Worm (Caenorhabditis elegans) whole organism, late embryonic: ENCODE results near the gene C07A12.7.

ENCODE experiments used
- C08G9.2 ChIP-seq: sonication (generic microtip); optimal IDR thresholded peaks from 2 replicates; lab custom pipeline; 2016; ENCODE audit warnings: mild to moderate bottlenecking, missing genetic modification characterization, moderate library complexity, missing compliant biosample characterization
- C38D4.7 ChIP-seq: fragments of 200-800 bp; sonication (Bioruptor generic); optimal IDR thresholded peaks from 2 replicates; lab custom pipeline; 2018; ENCODE audit warnings: mild to moderate bottlenecking, missing genetic modification characterization, moderate library complexity, missing compliant biosample characterization
- K02D7.2 ChIP-seq: sonication (generic microtip); optimal IDR thresholded peaks from 2 replicates; lab custom pipeline; 2017; ENCODE audit warnings: mild to moderate bottlenecking, missing genetic modification characterization, missing compliant biosample characterization
- T23F11.4 ChIP-seq: fragments of 200-800 bp; sonication (Bioruptor generic); optimal IDR thresholded peaks from 2 replicates; lab custom pipeline; 2018; ENCODE audit warnings: mild to moderate bottlenecking, missing genetic modification characterization, missing compliant biosample characterization
- ahr-1 ChIP-seq: sonication (generic microtip); optimal IDR thresholded peaks from 2 replicates; lab custom pipeline; 2016; ENCODE audit warnings: missing genetic modification characterization, missing compliant biosample characterization
- ceh-18 ChIP-seq: sonication (generic microtip); optimal IDR thresholded peaks from 2 replicates; lab custom pipeline; 2016; ENCODE audit warnings: missing genetic modification characterization, missing compliant biosample characterization
- ceh-22 ChIP-seq: sonication (generic microtip); optimal IDR thresholded peaks from 2 replicates; lab custom pipeline; 2017; ENCODE audit warnings: missing biosample characterization, missing genetic modification characterization
- ceh-31 ChIP-seq: sonication (generic microtip); optimal IDR thresholded peaks from 2 replicates; lab custom pipeline; 2016; ENCODE audit warnings: missing genetic modification characterization, missing compliant biosample characterization
- ceh-45 ChIP-seq: fragments of 200-800 bp; sonication (Bioruptor generic); IDR thresholded peaks from 2 replicates; pipeline ENCODE4 v1.3.6; 2022; ENCODE audit warnings: missing genetic modification reagents, missing genetic modification characterization, missing compliant biosample characterization
- ceh-48 ChIP-seq: sonication (generic microtip); optimal IDR thresholded peaks from 2 replicates; lab custom pipeline; 2016; ENCODE audit warnings: missing genetic modification characterization, inconsistent platforms, missing compliant biosample characterization
- ceh-9 ChIP-seq: sonication (generic microtip); optimal IDR thresholded peaks from 2 replicates; lab custom pipeline; 2016; ENCODE audit warnings: mild to moderate bottlenecking, missing genetic modification characterization, inconsistent platforms, missing compliant biosample characterization
- dmd-4 ChIP-seq: sonication (generic microtip); optimal IDR thresholded peaks from 2 replicates; lab custom pipeline; 2016; ENCODE audit warnings: borderline replicate concordance, missing genetic modification characterization, missing compliant biosample characterization
- dve-1 ChIP-seq: sonication (generic microtip); optimal IDR thresholded peaks from 2 replicates; lab custom pipeline; 2017; ENCODE audit warnings: antibody characterized with exemption, mild to moderate bottlenecking, missing genetic modification characterization, missing compliant biosample characterization
- elt-2 ChIP-seq: sonication (generic microtip); optimal IDR thresholded peaks from 2 replicates; lab custom pipeline; 2016; ENCODE audit warnings: missing genetic modification reagents, missing genetic modification characterization, missing compliant biosample characterization
- elt-4 ChIP-seq: sonication (generic microtip); optimal IDR thresholded peaks from 2 replicates; lab custom pipeline; 2016; ENCODE audit warnings: missing genetic modification characterization, missing compliant biosample characterization
- ets-4 ChIP-seq: sonication (generic microtip); optimal IDR thresholded peaks from 2 replicates; lab custom pipeline; 2016; ENCODE audit warnings: missing genetic modification characterization, missing compliant biosample characterization
- eyg-1 ChIP-seq: sonication (generic microtip); optimal IDR thresholded peaks from 2 replicates; lab custom pipeline; 2016; ENCODE audit warnings: missing genotype, missing genetic modification characterization, missing compliant biosample characterization
- fkh-6 ChIP-seq: sonication (generic microtip); optimal IDR thresholded peaks from 2 replicates; lab custom pipeline; 2016; ENCODE audit warnings: missing genetic modification characterization, missing compliant biosample characterization
- gmeb-2 ChIP-seq: sonication (generic microtip); optimal IDR thresholded peaks from 2 replicates; lab custom pipeline; 2016; ENCODE audit warnings: missing genetic modification characterization, inconsistent platforms, missing compliant biosample characterization
- hlh-30 ChIP-seq: sonication (generic microtip); optimal IDR thresholded peaks from 2 replicates; lab custom pipeline; 2017; ENCODE audit warnings: antibody characterized with exemption, missing genetic modification characterization, missing compliant biosample characterization; ENCODE audit not compliant: insufficient read depth
- hlh-6 ChIP-seq: sonication (generic microtip); optimal IDR thresholded peaks from 2 replicates; lab custom pipeline; 2016; ENCODE audit warnings: missing genotype, missing genetic modification characterization, missing compliant biosample characterization
- hlh-8 ChIP-seq: sonication (generic microtip); optimal IDR thresholded peaks from 2 replicates; lab custom pipeline; 2016; ENCODE audit warnings: missing genotype, missing genetic modification characterization, missing compliant biosample characterization
- lim-6 ChIP-seq: sonication (generic microtip); optimal IDR thresholded peaks from 2 replicates; lab custom pipeline; 2016; ENCODE audit warnings: missing genetic modification characterization, missing compliant biosample characterization
- madf-2 ChIP-seq: sonication (generic microtip); optimal IDR thresholded peaks from 2 replicates; lab custom pipeline; 2017; ENCODE audit warnings: missing genetic modification characterization, missing compliant biosample characterization
- mec-3 ChIP-seq: sonication (generic microtip); optimal IDR thresholded peaks from 2 replicates; lab custom pipeline; 2016; ENCODE audit warnings: borderline replicate concordance, missing genetic modification characterization, missing compliant biosample characterization
- nfya-1 ChIP-seq: sonication (generic microtip); optimal IDR thresholded peaks from 2 replicates; lab custom pipeline; 2017; ENCODE audit warnings: missing genetic modification characterization, mild to moderate bottlenecking, missing compliant biosample characterization, antibody characterized with exemption, moderate library complexity
- nhr-232 ChIP-seq: sonication (generic microtip); optimal IDR thresholded peaks from 2 replicates; lab custom pipeline; 2016; ENCODE audit warnings: missing genetic modification characterization, missing compliant biosample characterization
- npax-4 ChIP-seq: sonication (generic microtip); optimal IDR thresholded peaks from 2 replicates; lab custom pipeline; 2016; ENCODE audit warnings: missing genetic modification characterization, missing compliant biosample characterization
- odd-2 ChIP-seq: sonication (generic microtip); optimal IDR thresholded peaks from 2 replicates; lab custom pipeline; 2017; ENCODE audit warnings: antibody characterized with exemption, mild to moderate bottlenecking, missing genetic modification characterization, missing compliant biosample characterization
- pat-9 ChIP-seq: fragments of 200-800 bp; sonication (Bioruptor generic); optimal IDR thresholded peaks from 2 replicates; lab custom pipeline; 2018; ENCODE audit warnings: mild to moderate bottlenecking, missing genetic modification characterization, moderate library complexity, missing compliant biosample characterization
- pax-1 ChIP-seq: fragments of 150-350 bp; optimal IDR thresholded peaks from 2 replicates; lab custom pipeline; 2014; ENCODE audit warnings: missing biosample characterization, missing genetic modification characterization
- pha-2 ChIP-seq: sonication (generic microtip); optimal IDR thresholded peaks from 2 replicates; lab custom pipeline; 2017; ENCODE audit warnings: mild to moderate bottlenecking, missing genetic modification characterization, missing compliant biosample characterization
- pha-4 ChIP-seq: fragments of 150-350 bp; optimal IDR thresholded peaks from 2 replicates; lab custom pipeline; 2018; ENCODE audit warnings: missing biosample characterization, missing genetic modification reagents, missing genetic modification characterization
- pqm-1 ChIP-seq: sonication (generic microtip); optimal IDR thresholded peaks from 2 replicates; lab custom pipeline; 2016; ENCODE audit warnings: missing genetic modification characterization, missing compliant biosample characterization
- pros-1 ChIP-seq: fragments of 150-350 bp; optimal IDR thresholded peaks from 2 replicates; lab custom pipeline; 2014; ENCODE audit warnings: missing biosample characterization, missing genetic modification reagents, missing genetic modification characterization
- sdc-2 ChIP-seq: sonication (generic microtip); optimal IDR thresholded peaks from 2 replicates; lab custom pipeline; 2016; ENCODE audit warnings: missing genotype, missing genetic modification characterization, missing compliant biosample characterization
- sox-2 ChIP-seq: fragments of 200-800 bp; sonication (Bioruptor generic); IDR thresholded peaks from 2 replicates; pipeline ENCODE4 v1.3.6; 2022; ENCODE audit warnings: missing genetic modification reagents, missing genetic modification characterization, missing compliant biosample characterization
- sox-4 ChIP-seq: sonication (generic microtip); optimal IDR thresholded peaks from 2 replicates; lab custom pipeline; 2017; ENCODE audit warnings: mild to moderate bottlenecking, missing genetic modification characterization, inconsistent platforms, missing compliant biosample characterization
- tbx-2 ChIP-seq: sonication (generic microtip); optimal IDR thresholded peaks from 2 replicates; lab custom pipeline; 2016; ENCODE audit warnings: missing genetic modification characterization, missing compliant biosample characterization
- unc-42 ChIP-seq: sonication (generic microtip); optimal IDR thresholded peaks from 2 replicates; lab custom pipeline; 2016; ENCODE audit warnings: missing genotype, missing genetic modification characterization, missing compliant biosample characterization
- unc-55 ChIP-seq: sonication (generic microtip); optimal IDR thresholded peaks from 2 replicates; lab custom pipeline; 2017; ENCODE audit warnings: missing biosample characterization, missing genetic modification reagents, missing genetic modification characterization
- unc-86 ChIP-seq: sonication (generic microtip); optimal IDR thresholded peaks from 2 replicates; lab custom pipeline; 2016; ENCODE audit warnings: missing genetic modification characterization, missing compliant biosample characterization

The C07A12.7 gene

ce11 chrX:4480800-4481199 lies 41.1 kb downstream of the C07A12.7 start:
- no peak for TF ChIP-seq hlh-6
- TF ChIP-seq elt-2 (tag; lab: Kevin White, UChicago) = peak; percentile 31

ce11 chrX:4479960-4480359 lies 42.0 kb downstream of the C07A12.7 start:
- TF ChIP-seq sdc-2 (tag; lab: Kevin White, UChicago) = no peak
- no peak for TF ChIP-seq odd-2 (tag; lab: Kevin White, UChicago)
- TF ChIP-seq npax-4 (tag; lab: Kevin White, UChicago) = no peak
- TF ChIP-seq sox-2 = no peak
- TF ChIP-seq eyg-1 (tag; lab: Kevin White, UChicago) = no peak
- TF ChIP-seq pqm-1 = no peak
- TF ChIP-seq pha-4 (tag; lab: Kevin White, UChicago) = no peak
- TF ChIP-seq pha-2 (tag; lab: Kevin White, UChicago) = no peak
- no peak for TF ChIP-seq ceh-48 (tag; lab: Kevin White, UChicago)
- TF ChIP-seq K02D7.2 (tag; lab: Kevin White, UChicago) = no peak
- TF ChIP-seq madf-2 = no peak
- no peak for TF ChIP-seq ahr-1 (tag; lab: Kevin White, UChicago)
- no peak for TF ChIP-seq elt-4 (tag; lab: Kevin White, UChicago)
- TF ChIP-seq pax-1 (tag; lab: Kevin White, UChicago) = no peak
- TF ChIP-seq gmeb-2 (tag; lab: Kevin White, UChicago) = no peak
- no peak for TF ChIP-seq dve-1 (tag; lab: Kevin White, UChicago)
- TF ChIP-seq ceh-45 (GFP tag; lab: Robert Waterston, UW) = no peak
- TF ChIP-seq pat-9 (tag; lab: Kevin White, UChicago) = no peak

ce11 chrX:4478503-4478902 lies 43.4 kb downstream of the C07A12.7 start:
- no peak for TF ChIP-seq hlh-8
- TF ChIP-seq elt-2 (tag; lab: Kevin White, UChicago) = peak; percentile 57

- TF ChIP-seq tbx-2 (tag; lab: Kevin White, UChicago) (peak; percentile 49), ets-4 (tag; lab: Kevin White, UChicago) (no peak), C08G9.2 (tag; lab: Kevin White, UChicago) (no peak), pqm-1 (no peak), ceh-31 (tag; lab: Kevin White, UChicago) (peak; percentile 17), lim-6 (tag; lab: Kevin White, UChicago) (no peak), C38D4.7 (no peak), pax-1 (tag; lab: Kevin White, UChicago) (peak; percentile 22), mec-3 (tag; lab: Kevin White, UChicago) (no peak), dmd-4 (tag; lab: Kevin White, UChicago) (no peak), dve-1 (tag; lab: Kevin White, UChicago) (peak; percentile 57), fkh-6 (no peak), sox-4 (no peak), pha-4 (tag; lab: Kevin White, UChicago) (no peak), unc-55 (GFP tag; lab: Kevin White, UChicago) (peak; percentile 79), ceh-18 (peak; percentile 47), unc-42 (peak; percentile 8), nfya-1 (tag; lab: Kevin White, UChicago) (peak; percentile 88), sdc-2 (tag; lab: Kevin White, UChicago) (peak; percentile 49), ceh-22 (tag; lab: Kevin White, UChicago) (no peak), T23F11.4 (GFP tag; lab: Kevin White, UChicago) (no peak), nhr-232 (tag; lab: Kevin White, UChicago) (no peak), odd-2 (tag; lab: Kevin White, UChicago) (no peak), pros-1 (tag; lab: Kevin White, UChicago) (peak; percentile 26), ceh-9 (tag; lab: Kevin White, UChicago) (no peak), pat-9 (tag; lab: Kevin White, UChicago) (no peak), eyg-1 (tag; lab: Kevin White, UChicago) (no peak), elt-2 (tag; lab: Kevin White, UChicago) (peak; percentile 22), unc-86 (tag; lab: Kevin White, UChicago) (no peak), hlh-30 (tag; lab: Kevin White, UChicago) (peak; percentile 6)
- TF ChIP-seq, all 69 proteins: peak for 12
These were observed 52.6 kb downstream of the C07A12.7 start, which contains the start of gene asb-2 for ce11 chrX:4469297-4469816. TSS of gene asb-2 (plus strand) at chrX:4469766.
